Worm (Caenorhabditis elegans) whole organism, L4 larva: Measurements from ENCODE around the gene T25D3.4.
A peak's percentile ranks its signal among the peaks of the same experiment; 100 is the strongest.

Experiments
- F44E2.7 ChIP-seq: fragments of 200-800 bp; sonication (Bioruptor generic); IDR thresholded peaks from 2 replicates; pipeline ENCODE4 v2.1.2; 2022; ENCODE audit warnings: missing genetic modification characterization, missing compliant biosample characterization
- hlh-11 ChIP-seq: fragments of 200-800 bp; sonication (Bioruptor generic); optimal IDR thresholded peaks from 2 replicates; lab custom pipeline; 2018; ENCODE audit warnings: mild to moderate bottlenecking, missing genetic modification characterization, missing compliant biosample characterization
- hlh-30 ChIP-seq: sonication (generic microtip); optimal IDR thresholded peaks from 2 replicates; lab custom pipeline; 2017; ENCODE audit warnings: antibody characterized with exemption, mild to moderate bottlenecking, missing genetic modification characterization, missing compliant biosample characterization; ENCODE audit not compliant: insufficient read depth
- nhr-11 ChIP-seq: fragments of 150-350 bp; optimal IDR thresholded peaks from 2 replicates; lab custom pipeline; 2014; ENCODE audit warnings: missing biosample characterization, missing genetic modification characterization
- nhr-28 ChIP-seq: fragments of 150-350 bp; optimal IDR thresholded peaks from 2 replicates; lab custom pipeline; 2014; ENCODE audit warnings: missing biosample characterization, missing genetic modification characterization

- TF ChIP-seq nhr-11 (no peak), F44E2.7 (GFP tag; lab: Robert Waterston, UW) (no peak), nhr-28 (tag; lab: Kevin White, UChicago) (peak; percentile 17), hlh-11 (tag; lab: Kevin White, UChicago) (no peak), hlh-30 (tag; lab: Kevin White, UChicago) (no peak)
These were observed 39.5 kb downstream of the T25D3.4 start, which contains the start of gene T01D1.8 for ce11 chrII:186504-186903.
